Worm (Caenorhabditis elegans) whole organism, mixed stage, embryonic: ENCODE measurements around the gene gdh-1.

ENCODE experiments used
- hlh-1 ChIP-seq: fragments of 150-350 bp; optimal IDR thresholded peaks from 2 replicates; lab custom pipeline; 2014; ENCODE audit warnings: missing biosample characterization, missing genetic modification reagents, missing genetic modification characterization
- lsy-2 ChIP-seq: fragments of 150-350 bp; optimal IDR thresholded peaks from 2 replicates; lab custom pipeline; 2014; ENCODE audit warnings: missing biosample characterization, missing genetic modification characterization
- mep-1 ChIP-seq: fragments of 150-350 bp; optimal IDR thresholded peaks from 2 replicates; lab custom pipeline; 2017; ENCODE audit warnings: missing biosample characterization, missing genetic modification reagents, missing genetic modification characterization, inconsistent platforms
- nhr-12 ChIP-seq: fragments of 150-350 bp; optimal IDR thresholded peaks from 2 replicates; lab custom pipeline; 2014; ENCODE audit warnings: missing biosample characterization, missing genetic modification characterization
- nhr-237 ChIP-seq: fragments of 150-350 bp; optimal IDR thresholded peaks from 2 replicates; lab custom pipeline; 2014; ENCODE audit warnings: missing biosample characterization, missing genetic modification characterization
- nhr-28 ChIP-seq: fragments of 150-350 bp; optimal IDR thresholded peaks from 2 replicates; lab custom pipeline; 2014; ENCODE audit warnings: missing biosample characterization, missing genetic modification characterization
- pha-4 ChIP-seq: fragments of 150-350 bp; optimal IDR thresholded peaks from 2 replicates; lab custom pipeline; 2018; ENCODE audit warnings: missing biosample characterization, missing genetic modification reagents, missing genetic modification characterization
- sem-2 ChIP-seq: fragments of 200-800 bp; sonication (Bioruptor generic); optimal IDR thresholded peaks from 2 replicates; lab custom pipeline; 2018; ENCODE audit warnings: mild to moderate bottlenecking, missing genetic modification characterization, missing compliant biosample characterization
- sptf-1 ChIP-seq: sonication (generic microtip); optimal IDR thresholded peaks from 2 replicates; lab custom pipeline; 2017; ENCODE audit warnings: mild to moderate bottlenecking, missing genetic modification characterization, moderate library complexity, missing compliant biosample characterization
- tbx-8 ChIP-seq: fragments of 200-800 bp; sonication (Bioruptor generic); optimal IDR thresholded peaks from 2 replicates; lab custom pipeline; 2018; ENCODE audit warnings: mild to moderate bottlenecking, missing genetic modification characterization, moderate library complexity, missing compliant biosample characterization
- unc-120 ChIP-seq: sonication (generic microtip); optimal IDR thresholded peaks from 2 replicates; lab custom pipeline; 2017; ENCODE audit warnings: missing genetic modification characterization, missing compliant biosample characterization; ENCODE audit not compliant: poor library complexity, severe bottlenecking
- unc-39 ChIP-seq: fragments of 150-350 bp; optimal IDR thresholded peaks from 2 replicates; lab custom pipeline; 2014; ENCODE audit warnings: missing biosample characterization, missing genetic modification characterization
- unc-62 ChIP-seq: fragments of 150-350 bp; optimal IDR thresholded peaks from 2 replicates; lab custom pipeline; 2014; ENCODE audit warnings: missing biosample characterization, missing genetic modification reagents, missing genetic modification characterization
- ztf-11 ChIP-seq: fragments of 150-350 bp; optimal IDR thresholded peaks from 2 replicates; lab custom pipeline; 2014; ENCODE audit warnings: missing biosample characterization, missing genetic modification characterization

ce11 chrIV:11922011-11922410 is 31.0 kb upstream of the gdh-1 start, which contains the start of gene ZK822.1:
- TF ChIP-seq unc-39 (no peak), nhr-237 (tag; lab: Kevin White, UChicago) (no peak), nhr-28 (no peak), hlh-1 (peak; percentile 93), unc-120 (tag; lab: Kevin White, UChicago) (no peak), ztf-11 (tag; lab: Kevin White, UChicago) (no peak), sptf-1 (tag; lab: Kevin White, UChicago) (no peak), unc-62 (peak; percentile 18), nhr-12 (no peak), mep-1 (no peak), sem-2 (GFP tag; lab: Kevin White, UChicago) (no peak), tbx-8 (GFP tag; lab: Kevin White, UChicago) (no peak), pha-4 (no peak), lsy-2 (no peak)
